Worm (Caenorhabditis elegans): ENCODE measurements around the gene F09C12.8.
A peak's percentile ranks its signal among the peaks of the same experiment; 100 is the strongest.

ce11 chrII:5105020-5105419 is 7.2 kb upstream of the F09C12.8 start:
- no peak for TF ChIP-seq ama-1 (optimal IDR thresholded peaks at IDR 0.05)
- TF ChIP-seq B0310.2 (tag; optimal IDR thresholded peaks at IDR 0.05) = peak; percentile 98
- peak; percentile 95 for TF ChIP-seq ets-7 (tag; optimal IDR thresholded peaks at IDR 0.05)
- TF ChIP-seq hmg-4 (GFP tag; optimal IDR thresholded peaks at IDR 0.05) = peak; percentile 99

Data from whole organism, early embryonic.